Worm (Caenorhabditis elegans) whole organism, young adult: ENCODE results near the gene T19B10.2.

ENCODE experiments used
- lag-1 ChIP-seq: fragments of 200-800 bp; sonication (Bioruptor generic); IDR thresholded peaks from 2 replicates; pipeline ENCODE4 v1.3.6; 2022; ENCODE audit warnings: missing genetic modification reagents, missing genetic modification characterization, missing compliant biosample characterization
- rpc-1 ChIP-seq, 2 experiments: fragments of 150-350 bp in 1 of 2; sonication (generic microtip) in 1 of 2; optimal IDR thresholded peaks; 2 replicates each; lab custom pipeline; 2014 to 2018; ENCODE audit warnings: missing biosample characterization in 1 of 2, missing genetic modification characterization in 1 of 2, missing genetic modification reagents in 1 of 2, missing genotype in 1 of 2
- snpc-4 ChIP-seq, 5 experiments: fragments of 150-350 bp in 1 of 5; sonication (generic microtip) in 4 of 5; optimal IDR thresholded peaks; 2 replicates each; lab custom pipeline; 2014 to 2018; ENCODE audit warnings: missing genetic modification characterization in 5 of 5, missing biosample characterization in 3 of 5, antibody characterized with exemption in 2 of 5, mild to moderate bottlenecking in 2 of 5, missing compliant biosample characterization in 2 of 5, missing genotype in 2 of 5, moderate library complexity in 2 of 5, missing genetic modification reagents in 1 of 5

DNA sequence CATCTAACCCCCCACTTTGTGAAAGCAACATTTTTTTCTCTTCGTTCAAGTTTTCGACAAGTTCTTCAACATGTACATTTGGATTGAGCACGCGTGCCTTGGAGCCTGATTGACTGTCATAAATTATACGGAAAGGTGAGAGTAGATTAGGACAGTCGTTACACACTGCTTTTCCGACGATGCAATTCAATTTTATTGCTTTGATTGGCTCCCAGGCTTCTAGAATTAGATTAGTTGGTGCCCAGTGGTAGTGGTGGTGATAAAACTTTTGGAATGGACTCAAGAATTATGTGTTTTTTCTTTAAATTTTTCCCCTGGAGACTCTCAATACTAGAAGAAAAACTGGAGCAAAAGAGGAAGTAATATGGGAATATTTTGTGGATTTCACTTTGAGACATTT lies 16.6 kb upstream of the T19B10.2 start:
- no peak for TF ChIP-seq snpc-4 (GFP tag; optimal IDR thresholded peaks at IDR 0.05; lab: Kevin White, UChicago)
- no peak for TF ChIP-seq snpc-4 (tag; optimal IDR thresholded peaks at IDR 0.05; lab: Kevin White, UChicago)
- no peak for TF ChIP-seq rpc-1 (optimal IDR thresholded peaks at IDR 0.05; lab: Kevin White, UChicago)
- TF ChIP-seq rpc-1 (tag; optimal IDR thresholded peaks at IDR 0.05; lab: Kevin White, UChicago): no peak
- no peak for TF ChIP-seq lag-1 (GFP tag; lab: Robert Waterston, UW)
